Fruit fly (Drosophila melanogaster) whole organism, embryonic: Measurements from ENCODE around the gene Prosbeta2R2.
A peak's percentile ranks its signal among the peaks of the same experiment; 100 is the strongest.

ENCODE experiments used
- Adf1 ChIP-seq: fragments of 200-800 bp; sonication (Bioruptor generic); IDR thresholded peaks from 2 replicates; pipeline ENCODE4 v1.3.6; 2022; ENCODE audit warnings: missing biosample characterization, missing genetic modification characterization
- CG1024 ChIP-seq: fragments of 200-800 bp; sonication (Bioruptor generic); IDR thresholded peaks from 2 replicates; pipeline ENCODE4 v1.3.6; 2022; ENCODE audit warnings: missing biosample characterization, missing genetic modification characterization
- CG11695 ChIP-seq: fragments of 200-800 bp; sonication (Bioruptor generic); IDR thresholded peaks from 3 replicates; pipeline ENCODE4 v1.3.6; 2022; ENCODE audit warnings: missing biosample characterization, missing genetic modification characterization
- CG14667 ChIP-seq: fragments of 200-800 bp; sonication (Bioruptor generic); IDR thresholded peaks from 2 replicates; pipeline ENCODE4 v1.3.6; 2022; ENCODE audit warnings: missing biosample characterization, missing genetic modification characterization
- CG15269 ChIP-seq: fragments of 200-800 bp; sonication (Bioruptor generic); optimal IDR thresholded peaks from 2 replicates; lab custom pipeline; 2018; ENCODE audit warnings: missing biosample characterization, mild to moderate bottlenecking, missing genetic modification characterization, moderate library complexity
- CG17612 ChIP-seq: fragments of 200-800 bp; sonication (Bioruptor generic); IDR thresholded peaks from 2 replicates; pipeline ENCODE4 v1.3.6; 2022; ENCODE audit warnings: missing biosample characterization, missing genetic modification characterization
- CG18011 ChIP-seq: fragments of 200-800 bp; sonication (Bioruptor generic); optimal IDR thresholded peaks from 2 replicates; lab custom pipeline; 2017; ENCODE audit warnings: missing biosample characterization, missing genetic modification characterization, mild to moderate bottlenecking, moderate library complexity, missing genotype
- CG3281 ChIP-seq: fragments of 200-800 bp; sonication (Bioruptor generic); optimal IDR thresholded peaks from 3 replicates; lab custom pipeline; 2017; ENCODE audit warnings: missing biosample characterization, mild to moderate bottlenecking, missing genetic modification characterization
- CG43689 ChIP-seq: fragments of 200-800 bp; sonication (Bioruptor generic); IDR thresholded peaks from 2 replicates; pipeline ENCODE4 v1.3.6; 2022; ENCODE audit warnings: missing biosample characterization, missing genetic modification characterization
- CG4820 ChIP-seq: fragments of 200-800 bp; sonication (Bioruptor generic); optimal IDR thresholded peaks from 3 replicates; lab custom pipeline; 2016; ENCODE audit warnings: missing biosample characterization, missing genetic modification characterization
- CG6272 ChIP-seq: fragments of 200-800 bp; sonication (Bioruptor generic); IDR thresholded peaks from 2 replicates; pipeline ENCODE4 v1.3.6; 2022; ENCODE audit warnings: missing biosample characterization, missing genetic modification characterization
- CG6689 ChIP-seq: fragments of 200-800 bp; sonication (Bioruptor generic); IDR thresholded peaks from 2 replicates; pipeline ENCODE4 v1.3.6; 2022; ENCODE audit warnings: missing biosample characterization, missing genetic modification characterization
- CG7372 ChIP-seq: fragments of 200-800 bp; sonication (Bioruptor generic); IDR thresholded peaks from 2 replicates; pipeline ENCODE4 v1.3.6; 2022; ENCODE audit warnings: missing biosample characterization, missing genetic modification characterization
- CG7839 ChIP-seq: fragments of 200-800 bp; sonication (Bioruptor generic); optimal IDR thresholded peaks from 3 replicates; lab custom pipeline; 2018; ENCODE audit warnings: missing biosample characterization, mild to moderate bottlenecking, missing genetic modification characterization, moderate library complexity
- CG7928 ChIP-seq: fragments of 200-800 bp; sonication (Bioruptor generic); optimal IDR thresholded peaks from 2 replicates; lab custom pipeline; 2017; ENCODE audit warnings: missing biosample characterization, mild to moderate bottlenecking, missing genetic modification characterization
- Dbx ChIP-seq: fragments of 200-800 bp; sonication (Bioruptor generic); IDR thresholded peaks from 3 replicates; pipeline ENCODE4 v1.3.6; 2022; ENCODE audit warnings: missing biosample characterization, missing genetic modification characterization
- Deaf1 ChIP-seq: fragments of 200-800 bp; optimal IDR thresholded peaks from 3 replicates; lab custom pipeline; 2019; ENCODE audit warnings: missing biosample characterization, mild to moderate bottlenecking, missing genetic modification characterization, moderate library complexity
- Gsc ChIP-seq: fragments of 200-800 bp; sonication (Bioruptor generic); IDR thresholded peaks from 2 replicates; pipeline ENCODE4 v1.3.6; 2022; ENCODE audit warnings: missing biosample characterization, missing genetic modification characterization
- Gug ChIP-seq: fragments of 200-800 bp; sonication (Bioruptor generic); IDR thresholded peaks from 4 replicates; pipeline ENCODE4 v1.3.6; 2022; ENCODE audit warnings: missing biosample characterization, missing genetic modification characterization
- Kr ChIP-seq: fragments of 200-800 bp; sonication (Bioruptor generic); optimal IDR thresholded peaks from 2 replicates; lab custom pipeline; 2017; ENCODE audit warnings: missing biosample characterization, mild to moderate bottlenecking, missing genetic modification characterization
- Lhr ChIP-seq: fragments of 200-800 bp; sonication (Bioruptor generic); optimal IDR thresholded peaks from 3 replicates; lab custom pipeline; 2017; ENCODE audit warnings: mild to moderate bottlenecking, missing biosample characterization, missing genetic modification reagents, missing genetic modification characterization
- MESR4 ChIP-seq: fragments of 200-800 bp; sonication (Bioruptor generic); optimal IDR thresholded peaks from 2 replicates; lab custom pipeline; 2018; ENCODE audit warnings: missing biosample characterization, mild to moderate bottlenecking, missing genetic modification characterization, moderate library complexity
- Mes4 ChIP-seq: fragments of 200-800 bp; sonication (Bioruptor generic); optimal IDR thresholded peaks from 2 replicates; lab custom pipeline; 2016; ENCODE audit warnings: missing biosample characterization, missing genetic modification characterization
- NFAT ChIP-seq: fragments of 200-800 bp; sonication (Bioruptor generic); IDR thresholded peaks from 2 replicates; pipeline ENCODE4 v1.3.6; 2022; ENCODE audit warnings: missing biosample characterization, missing genetic modification characterization
- Neu2 ChIP-seq: fragments of 200-800 bp; sonication (Bioruptor generic); optimal IDR thresholded peaks from 3 replicates; lab custom pipeline; 2016; ENCODE audit warnings: missing biosample characterization, missing genetic modification characterization, borderline replicate concordance
- Poxn ChIP-seq: fragments of 200-800 bp; sonication (Bioruptor generic); IDR thresholded peaks from 2 replicates; pipeline ENCODE4 v1.3.6; 2022; ENCODE audit warnings: missing biosample characterization, missing genetic modification characterization
- Stat92E ChIP-seq, 3 experiments: fragments of >200 bp in 2 of 3; fragments of 200-800 bp in 1 of 3; sonication (Bioruptor generic) in 1 of 3; optimal IDR thresholded peaks; 2 replicates each; lab custom pipeline; 2017 to 2019; ENCODE audit warnings: missing biosample characterization in 3 of 3, missing genetic modification characterization in 3 of 3, mild to moderate bottlenecking in 1 of 3, moderate library complexity in 1 of 3
- abd-A ChIP-seq: fragments of 200-800 bp; sonication (Bioruptor generic); optimal IDR thresholded peaks from 3 replicates; lab custom pipeline; 2019; ENCODE audit warnings: missing biosample characterization, mild to moderate bottlenecking, missing genetic modification characterization, moderate library complexity
- bab2 ChIP-seq: fragments of 200-800 bp; sonication (Bioruptor generic); optimal IDR thresholded peaks from 2 replicates; lab custom pipeline; 2016; ENCODE audit warnings: missing biosample characterization, missing genetic modification characterization
- bcd ChIP-seq: fragments of 200-800 bp; sonication (Bioruptor generic); optimal IDR thresholded peaks from 2 replicates; lab custom pipeline; 2017; ENCODE audit warnings: missing biosample characterization, mild to moderate bottlenecking, missing genetic modification characterization
- bsh ChIP-seq, 2 experiments: fragments of 200-800 bp; sonication (Bioruptor generic); optimal IDR thresholded peaks; 2 replicates each; lab custom pipeline; 2017 to 2018; ENCODE audit warnings: mild to moderate bottlenecking in 2 of 2, missing biosample characterization in 2 of 2, missing genetic modification characterization in 2 of 2, moderate library complexity in 1 of 2
- btn ChIP-seq: fragments of 200-800 bp; sonication (Bioruptor generic); optimal IDR thresholded peaks from 2 replicates; lab custom pipeline; 2016; ENCODE audit warnings: missing biosample characterization, missing genetic modification characterization
- chif ChIP-seq, 2 experiments: fragments of 200-800 bp; sonication (Bioruptor generic); optimal IDR thresholded peaks; 3 replicates each; lab custom pipeline; 2016; ENCODE audit warnings: missing biosample characterization in 2 of 2, missing genetic modification characterization in 2 of 2
- ci ChIP-seq: fragments of 200-800 bp; sonication (Bioruptor generic); IDR thresholded peaks from 3 replicates; pipeline ENCODE4 v1.3.6; 2022; ENCODE audit warnings: missing biosample characterization, missing genetic modification characterization
- dm ChIP-seq: fragments of 200-800 bp; sonication (Bioruptor generic); optimal IDR thresholded peaks from 3 replicates; lab custom pipeline; 2016; ENCODE audit warnings: missing biosample characterization, missing genetic modification characterization
- gro ChIP-seq: fragments of 200-800 bp; sonication (Bioruptor generic); optimal IDR thresholded peaks from 2 replicates; lab custom pipeline; 2016; ENCODE audit warnings: missing biosample characterization, missing genetic modification characterization
- jigr1 ChIP-seq: fragments of 200-800 bp; sonication (Bioruptor generic); IDR thresholded peaks from 3 replicates; pipeline ENCODE4 v1.3.6; 2022; ENCODE audit warnings: missing biosample characterization, missing genetic modification characterization
- ken ChIP-seq: fragments of 200-800 bp; sonication (Bioruptor generic); IDR thresholded peaks from 3 replicates; pipeline ENCODE4 v1.3.6; 2022; ENCODE audit warnings: missing biosample characterization, missing genetic modification characterization
- knrl ChIP-seq: fragments of 200-800 bp; sonication (Bioruptor generic); IDR thresholded peaks from 3 replicates; pipeline ENCODE4 v1.3.6; 2022; ENCODE audit warnings: missing biosample characterization, missing genetic modification characterization; ENCODE audit not compliant: partially characterized antibody
- luna ChIP-seq: fragments of 200-800 bp; sonication (Bioruptor generic); optimal IDR thresholded peaks from 2 replicates; lab custom pipeline; 2016; ENCODE audit warnings: missing biosample characterization, missing genetic modification characterization
- nom ChIP-seq: fragments of 200-800 bp; sonication (Bioruptor generic); optimal IDR thresholded peaks from 2 replicates; lab custom pipeline; 2017; ENCODE audit warnings: missing biosample characterization, missing genetic modification characterization, mild to moderate bottlenecking, moderate library complexity, missing genetic modification reagents
- pros ChIP-seq: fragments of 200-800 bp; sonication (Bioruptor generic); optimal IDR thresholded peaks from 3 replicates; lab custom pipeline; 2019; ENCODE audit warnings: missing biosample characterization, mild to moderate bottlenecking, missing genetic modification characterization, moderate library complexity
- sens-2 ChIP-seq: fragments of 200-800 bp; sonication (Bioruptor generic); IDR thresholded peaks from 2 replicates; pipeline ENCODE4 v1.3.6; 2022; ENCODE audit warnings: missing biosample characterization, missing genetic modification characterization
- sim ChIP-seq: fragments of 200-800 bp; sonication (Bioruptor generic); IDR thresholded peaks from 2 replicates; pipeline ENCODE4 v1.3.6; 2022; ENCODE audit warnings: missing biosample characterization, missing genetic modification characterization
- sqz ChIP-seq: fragments of 200-800 bp; sonication (Bioruptor generic); optimal IDR thresholded peaks from 3 replicates; lab custom pipeline; 2018; ENCODE audit warnings: missing biosample characterization, mild to moderate bottlenecking, missing genetic modification characterization
- sug ChIP-seq: fragments of 200-800 bp; optimal IDR thresholded peaks from 2 replicates; lab custom pipeline; 2019; ENCODE audit warnings: missing biosample characterization, mild to moderate bottlenecking, missing genetic modification characterization, moderate library complexity
- trem ChIP-seq: fragments of 200-800 bp; optimal IDR thresholded peaks from 3 replicates; lab custom pipeline; 2019; ENCODE audit warnings: missing biosample characterization, mild to moderate bottlenecking, missing genetic modification characterization, moderate library complexity
- vvl ChIP-seq: fragments of 200-800 bp; sonication (Bioruptor generic); IDR thresholded peaks from 2 replicates; pipeline ENCODE4 v1.3.6; 2022; ENCODE audit warnings: missing biosample characterization, missing genetic modification characterization
- zf30C ChIP-seq: fragments of 200-800 bp; sonication (Bioruptor generic); optimal IDR thresholded peaks from 3 replicates; lab custom pipeline; 2018; ENCODE audit warnings: missing biosample characterization, mild to moderate bottlenecking, missing genetic modification characterization

The Prosbeta2R2 gene

dm6 chr3R:5256462-5257146 is 37.3 kb upstream of the Prosbeta2R2 start, which contains the start of the genes Enoph and Hph (continued):
- peak; percentile 71 for TF ChIP-seq trem
- peak; percentile 52; the same call in 1 of the 4 replicates for TF ChIP-seq Gug (GFP tag; lab: Robert Waterston, UW)
- no peak for TF ChIP-seq CG17612 (GFP tag; lab: Robert Waterston, UW)
- no peak for TF ChIP-seq ci (GFP tag; lab: Robert Waterston, UW)
- peak; percentile 17 to 43 for TF ChIP-seq chif (GFP tag; optimal IDR thresholded peaks at IDR 0.05; lab: Kevin White, UChicago)
- TF ChIP-seq CG11695 = 0 out of 3 replicates have a peak, but pooled peaks have one; percentile 42
- peak; percentile 67 for TF ChIP-seq CG15269 (tag; lab: Kevin White, UChicago)
- TF ChIP-seq nom = no peak
- TF ChIP-seq Deaf1 (tag; lab: Kevin White, UChicago) = peak; percentile 22
- TF ChIP-seq Lhr (GFP tag; lab: Kevin White, UChicago) = peak; percentile 7
- peak; percentile 78 for TF ChIP-seq Dbx (GFP tag; lab: Robert Waterston, UW)
- TF ChIP-seq btn (GFP tag; lab: Kevin White, UChicago) = no peak
- peak; percentile 62 for TF ChIP-seq CG7839 (tag; lab: Kevin White, UChicago)
- peak; percentile 61 for TF ChIP-seq CG3281 (GFP tag; lab: Kevin White, UChicago)
- no peak for TF ChIP-seq CG7372
- TF ChIP-seq MESR4 (GFP tag; lab: Kevin White, UChicago) = no peak
- TF ChIP-seq abd-A (tag; lab: Kevin White, UChicago) = peak; percentile 54
- no peak for TF ChIP-seq zf30C (GFP tag; lab: Kevin White, UChicago)
- peak; percentile 13 for TF ChIP-seq CG7928
- TF ChIP-seq gro (GFP tag; lab: Kevin White, UChicago) = peak; percentile 5
- TF ChIP-seq knrl (GFP tag; lab: Robert Waterston, UW) = peak; percentile 83
- peak in 1 of 2 experiments; percentile 39 for TF ChIP-seq bsh (GFP tag; optimal IDR thresholded peaks at IDR 0.05; lab: Kevin White, UChicago)
- no peak for TF ChIP-seq sim (GFP tag; lab: Robert Waterston, UW)
- peak; percentile 23; the same call in 1 of the 2 replicates for TF ChIP-seq CG1024
- peak; percentile 61 for TF ChIP-seq bcd (GFP tag; lab: Kevin White, UChicago)
- TF ChIP-seq sqz = no peak
- peak; percentile 14 for TF ChIP-seq dm (GFP tag; lab: Kevin White, UChicago)
- TF ChIP-seq Gsc = no peak
- peak; percentile 35 for TF ChIP-seq bab2 (GFP tag; lab: Kevin White, UChicago)
- no peak for TF ChIP-seq luna
- TF ChIP-seq ken (GFP tag; lab: Robert Waterston, UW) = peak; percentile 49; the same call in 1 of the 3 replicates
- no peak for TF ChIP-seq Poxn (GFP tag; lab: Robert Waterston, UW)
- no peak for TF ChIP-seq Kr
- TF ChIP-seq vvl (GFP tag; lab: Robert Waterston, UW) = 0 out of 2 replicates have a peak, but pooled peaks have one; percentile 44
- TF ChIP-seq jigr1 = no peak
- peak; percentile 26; the same call in 1 of the 2 replicates for TF ChIP-seq CG14667
- TF ChIP-seq pros (GFP tag; lab: Kevin White, UChicago) = no peak
- TF ChIP-seq CG4820 = peak; percentile 65
- no peak for TF ChIP-seq Neu2 (GFP tag; lab: Kevin White, UChicago)
- TF ChIP-seq Stat92E (GFP tag; optimal IDR thresholded peaks at IDR 0.05; lab: Kevin White, UChicago) = no peak
- TF ChIP-seq CG43689 (GFP tag; lab: Robert Waterston, UW) = no peak
- TF ChIP-seq CG6689 (GFP tag; lab: Robert Waterston, UW) = peak; percentile 50; the same call in 1 of the 2 replicates
- TF ChIP-seq Adf1 (GFP tag; lab: Robert Waterston, UW) = no peak
- TF ChIP-seq Mes4 (GFP tag; lab: Kevin White, UChicago) = peak; percentile 15
- peak; percentile 38; the same call in 1 of the 2 replicates for TF ChIP-seq NFAT
- TF ChIP-seq CG18011 = no peak
- TF ChIP-seq sug = peak; percentile 65
- no peak for TF ChIP-seq sens-2
- TF ChIP-seq CG6272 = 0 out of 2 replicates have a peak, but pooled peaks have one; percentile 39
